Fruit fly (Drosophila melanogaster): ENCODE data around the gene axo.

dm6 chr3L:4603439-4603838 lies 83.7 kb downstream of the axo start:
- TF ChIP-seq CG33017 (tag; optimal IDR thresholded peaks at IDR 0.05) = no peak
- no peak for TF ChIP-seq bab1 (GFP tag; optimal IDR thresholded peaks at IDR 0.05)
- no peak for TF ChIP-seq CG12768 (GFP tag; optimal IDR thresholded peaks at IDR 0.05)
- no peak for TF ChIP-seq Crg-1 (GFP tag; optimal IDR thresholded peaks at IDR 0.05)
- no peak for TF ChIP-seq CG7101 (tag; optimal IDR thresholded peaks at IDR 0.05)
- TF ChIP-seq Hr96 (GFP tag; optimal IDR thresholded peaks at IDR 0.05) = no peak
- TF ChIP-seq kay (GFP tag; ENCODE audit: borderline replicate concordance) = no peak
- no peak for TF ChIP-seq toe (GFP tag; optimal IDR thresholded peaks at IDR 0.05)
- TF ChIP-seq CG14711 (tag; optimal IDR thresholded peaks at IDR 0.05) = no peak
- TF ChIP-seq CG5204 (GFP tag; optimal IDR thresholded peaks at IDR 0.05) = no peak
- TF ChIP-seq cnc (optimal IDR thresholded peaks at IDR 0.05) = no peak

All from whole organism, adult.